Fruit fly (Drosophila melanogaster): ENCODE data around the gene fax.

dm6 chr3L:16407815-16408608 lies 3.6 kb downstream of the fax start:
- no peak for TF ChIP-seq Hr96 (GFP tag; optimal IDR thresholded peaks at IDR 0.05)
- no peak for TF ChIP-seq CG14711 (tag; optimal IDR thresholded peaks at IDR 0.05)
- no peak for TF ChIP-seq bab1 (GFP tag; optimal IDR thresholded peaks at IDR 0.05)
- TF ChIP-seq ovo (GFP tag; optimal IDR thresholded peaks at IDR 0.05) = no peak
- no peak for TF ChIP-seq CG1620 (GFP tag; optimal IDR thresholded peaks at IDR 0.05)
- TF ChIP-seq Clk (GFP tag; optimal IDR thresholded peaks at IDR 0.05) = no peak
- no peak for TF ChIP-seq CG33017 (tag; optimal IDR thresholded peaks at IDR 0.05)
- TF ChIP-seq cnc (optimal IDR thresholded peaks at IDR 0.05) = no peak
- no peak for TF ChIP-seq cic (GFP tag; optimal IDR thresholded peaks at IDR 0.05)
- TF ChIP-seq toe (GFP tag; optimal IDR thresholded peaks at IDR 0.05) = no peak
- no peak for TF ChIP-seq Crg-1 (GFP tag; optimal IDR thresholded peaks at IDR 0.05)
- no peak for TF ChIP-seq kay (GFP tag; ENCODE audit: borderline replicate concordance)

All from whole organism, adult.